Worm (Caenorhabditis elegans) whole organism, L1 larva: ENCODE measurements around the gene zag-1.

ENCODE experiments used
- aly-2 ChIP-seq: fragments of 150-350 bp; optimal IDR thresholded peaks from 2 replicates; lab custom pipeline; 2014; ENCODE audit warnings: missing biosample characterization, missing genetic modification characterization
- blmp-1 ChIP-seq: fragments of 150-350 bp; optimal IDR thresholded peaks from 2 replicates; lab custom pipeline; 2014; ENCODE audit warnings: missing biosample characterization, missing genetic modification characterization
- elt-2 ChIP-seq: sonication (generic microtip); optimal IDR thresholded peaks from 2 replicates; lab custom pipeline; 2016; ENCODE audit warnings: missing genetic modification characterization, mild to moderate bottlenecking, inconsistent platforms, missing compliant biosample characterization, missing genetic modification reagents
- irx-1 ChIP-seq: sonication (generic microtip); optimal IDR thresholded peaks from 2 replicates; lab custom pipeline; 2016; ENCODE audit warnings: missing genetic modification characterization, missing compliant biosample characterization
- lin-13 ChIP-seq: fragments of 150-350 bp; optimal IDR thresholded peaks from 2 replicates; lab custom pipeline; 2014; ENCODE audit warnings: missing biosample characterization, missing genetic modification reagents, missing genetic modification characterization
- mef-2 ChIP-seq: fragments of 150-350 bp; optimal IDR thresholded peaks from 2 replicates; lab custom pipeline; 2014; ENCODE audit warnings: missing biosample characterization, missing genetic modification characterization
- nhr-11 ChIP-seq: fragments of 150-350 bp; optimal IDR thresholded peaks from 2 replicates; lab custom pipeline; 2014; ENCODE audit warnings: missing biosample characterization, missing genetic modification characterization
- nhr-20 ChIP-seq: sonication (generic microtip); optimal IDR thresholded peaks from 2 replicates; lab custom pipeline; 2016; ENCODE audit warnings: mild to moderate bottlenecking, missing genetic modification characterization, missing compliant biosample characterization
- nhr-28 ChIP-seq: fragments of 150-350 bp; optimal IDR thresholded peaks from 2 replicates; lab custom pipeline; 2014; ENCODE audit warnings: missing biosample characterization, missing genetic modification characterization
- pag-3 ChIP-seq: sonication (generic microtip); optimal IDR thresholded peaks from 2 replicates; lab custom pipeline; 2017; ENCODE audit warnings: missing genetic modification characterization, mild to moderate bottlenecking, missing compliant biosample characterization, antibody characterized with exemption, borderline replicate concordance; ENCODE audit not compliant: insufficient read depth
- ztf-4 ChIP-seq: fragments of 150-350 bp; optimal IDR thresholded peaks from 2 replicates; lab custom pipeline; 2014; ENCODE audit warnings: missing biosample characterization, missing genetic modification characterization

DNA sequence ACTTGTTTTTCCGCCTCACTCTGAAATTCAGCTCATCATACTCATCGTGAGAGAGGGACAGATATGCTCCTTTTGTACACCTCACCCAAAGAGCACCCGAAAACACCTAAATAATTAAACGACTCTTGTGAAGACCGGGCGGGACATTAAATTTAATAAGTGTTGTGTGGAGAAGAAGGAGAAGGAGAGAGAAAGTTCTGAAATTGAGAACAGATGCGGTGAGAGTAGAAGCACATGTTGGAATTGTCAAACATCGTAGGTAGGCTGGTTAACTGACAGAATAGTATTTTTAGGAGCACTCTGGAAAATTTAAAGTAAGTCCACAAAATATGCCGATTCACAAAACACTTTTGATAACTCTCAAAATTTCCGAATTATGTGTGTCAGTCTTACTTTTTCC, 2.1 kb upstream of the zag-1 start:
- TF ChIP-seq nhr-20 (tag; lab: Kevin White, UChicago), result no peak
- TF ChIP-seq nhr-28 (tag; lab: Kevin White, UChicago), result no peak
- no peak for TF ChIP-seq mef-2 (tag; lab: Kevin White, UChicago)
- TF ChIP-seq aly-2 (tag; lab: Kevin White, UChicago), result no peak
- TF ChIP-seq irx-1 (tag; lab: Kevin White, UChicago), result no peak
- TF ChIP-seq lin-13 (GFP tag; lab: Kevin White, UChicago), result no peak
- TF ChIP-seq elt-2, result no peak
- no peak for TF ChIP-seq pag-3 (tag; lab: Kevin White, UChicago)
- TF ChIP-seq nhr-11, result no peak
- TF ChIP-seq ztf-4 (tag; lab: Kevin White, UChicago), result no peak
- no peak for TF ChIP-seq blmp-1
